Fruit fly (Drosophila melanogaster): Measurements from ENCODE around the gene superdeath.

dm6 chr3R:29194957-29195356, 56.5 kb downstream of the superdeath start, which contains the start of gene jus:
- TF ChIP-seq Myc (optimal IDR thresholded peaks at IDR 0.05), result no peak
- TF ChIP-seq Sin3A (optimal IDR thresholded peaks at IDR 0.05), result no peak
- no peak for TF ChIP-seq insv (optimal IDR thresholded peaks at IDR 0.05)
- TF ChIP-seq ttk (optimal IDR thresholded peaks at IDR 0.05), result no peak
- TF ChIP-seq psq (optimal IDR thresholded peaks at IDR 0.05), result no peak
- TF ChIP-seq h (optimal IDR thresholded peaks at IDR 0.05), result no peak

Measured in Kc167 (cell line).